Worm (Caenorhabditis elegans): ENCODE measurements around the gene dhrr-1.

DNA sequence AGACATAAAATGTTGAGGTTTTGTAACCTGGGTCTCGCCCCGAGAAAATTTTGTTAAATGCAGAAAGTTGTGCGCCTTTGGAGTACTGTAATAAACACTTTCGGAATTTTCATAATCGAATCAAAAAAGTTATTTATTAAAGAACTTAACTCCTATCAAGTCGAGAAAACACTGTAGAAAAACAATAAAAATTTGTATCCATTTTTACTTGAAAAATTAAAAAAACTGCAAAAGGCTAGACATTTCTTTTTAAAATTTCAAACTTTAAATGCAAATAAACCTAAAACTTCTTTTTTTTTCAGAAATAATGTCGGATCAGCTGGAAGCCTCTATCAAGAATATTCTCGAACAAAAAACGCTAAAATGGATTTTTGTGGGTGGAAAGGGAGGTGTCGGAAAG is 49.7 kb upstream of the dhrr-1 start, which contains the start of gene asna-1:
- no peak for TF ChIP-seq ref-1 (GFP tag; conservative IDR thresholded peaks at IDR 0.05)
- TF ChIP-seq klf-2 (GFP tag; conservative IDR thresholded peaks at IDR 0.05) = no peak
- no peak for TF ChIP-seq ztf-29 (GFP tag; IDR thresholded peaks at IDR 0.05)
- no peak for TF ChIP-seq T22C8.4 (GFP tag; IDR thresholded peaks at IDR 0.05)
- no peak for TF ChIP-seq ztf-23 (GFP tag; IDR thresholded peaks at IDR 0.05)
- TF ChIP-seq tab-1 (GFP tag; IDR thresholded peaks at IDR 0.05) = no peak
- no peak for TF ChIP-seq med-1 (GFP tag; optimal IDR thresholded peaks at IDR 0.05; ENCODE audit: insufficient read depth)
